Worm (Caenorhabditis elegans): ENCODE data around the gene dpy-27.

DNA sequence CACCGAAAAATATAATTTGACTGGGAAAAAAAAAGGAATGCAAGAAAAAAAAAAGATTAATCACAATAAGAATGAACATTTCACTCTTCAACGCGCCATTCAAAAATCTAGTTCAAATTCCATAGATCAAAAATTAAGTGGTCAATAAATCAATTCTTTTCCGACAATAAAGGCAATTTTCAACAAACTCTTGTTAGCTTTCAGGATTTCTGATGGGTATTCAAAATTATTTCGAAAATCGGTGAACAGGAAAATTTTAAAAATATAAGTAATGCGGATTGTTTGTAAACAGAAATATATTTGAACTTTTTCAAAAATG is 18.6 kb downstream of the dpy-27 start:
- no peak for TF ChIP-seq zag-1 (tag; optimal IDR thresholded peaks at IDR 0.05)
- no peak for TF ChIP-seq ZK546.5 (tag; optimal IDR thresholded peaks at IDR 0.05)
- TF ChIP-seq crh-2 (tag; optimal IDR thresholded peaks at IDR 0.05), result no peak
- TF ChIP-seq egl-27 (tag; optimal IDR thresholded peaks at IDR 0.05), result no peak
